Worm (Caenorhabditis elegans) whole organism, L3 larva: ENCODE results near the gene C02E7.8.

Source experiments
- aly-2 ChIP-seq: fragments of 150-350 bp; optimal IDR thresholded peaks from 2 replicates; lab custom pipeline; 2014; ENCODE audit warnings: missing biosample characterization, missing genetic modification characterization
- elt-3 ChIP-seq, 3 experiments: fragments of 150-350 bp in 1 of 3; sonication (generic microtip) in 2 of 3; optimal IDR thresholded peaks; 2 replicates in 2 of 3; 4 replicates in 1 of 3; lab custom pipeline; 2014 to 2017; ENCODE audit warnings: missing biosample characterization in 3 of 3, missing genetic modification characterization in 3 of 3
- lin-15B ChIP-seq: fragments of 150-350 bp; optimal IDR thresholded peaks from 2 replicates; lab custom pipeline; 2014; ENCODE audit warnings: missing biosample characterization, missing genetic modification characterization
- nhr-11 ChIP-seq: fragments of 150-350 bp; optimal IDR thresholded peaks from 2 replicates; lab custom pipeline; 2014; ENCODE audit warnings: missing biosample characterization, missing genetic modification characterization
- pqm-1 ChIP-seq: fragments of 150-350 bp; optimal IDR thresholded peaks from 2 replicates; lab custom pipeline; 2017; ENCODE audit warnings: missing biosample characterization, missing genetic modification characterization, inconsistent platforms
- unc-39 ChIP-seq: sonication (generic microtip); optimal IDR thresholded peaks from 4 replicates; lab custom pipeline; 2017; ENCODE audit warnings: missing biosample characterization, missing genetic modification characterization
- zag-1 ChIP-seq: fragments of 150-350 bp; optimal IDR thresholded peaks from 2 replicates; lab custom pipeline; 2014; ENCODE audit warnings: missing biosample characterization, missing genetic modification characterization

DNA sequence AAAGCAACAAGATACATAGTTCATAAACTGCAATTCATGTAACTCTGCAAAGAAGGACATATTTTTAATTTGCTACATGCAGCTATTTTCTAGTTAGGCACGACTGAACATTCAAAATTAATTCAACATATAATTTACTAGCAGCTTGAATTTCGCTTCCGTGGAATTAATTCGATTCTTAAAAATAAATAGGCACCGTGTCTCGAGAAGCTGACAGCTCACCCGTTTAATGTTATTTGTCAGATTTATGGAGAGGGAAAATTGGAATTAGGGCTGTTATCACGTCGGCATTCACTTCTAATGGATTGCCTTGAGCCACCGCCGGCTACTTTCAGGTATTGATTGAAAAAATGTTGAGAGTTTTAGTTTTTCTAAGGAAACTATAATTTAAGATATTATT lies 5.8 kb upstream of the C02E7.8 start, which contains the start of gene srh-21:
- TF ChIP-seq zag-1 (tag; lab: Kevin White, UChicago) (no peak), nhr-11 (tag; lab: Kevin White, UChicago) (no peak), lin-15B (tag; lab: Kevin White, UChicago) (no peak), elt-3 (tag; optimal IDR thresholded peaks at IDR 0.05; lab: Kevin White, UChicago) (no peak), unc-39 (no peak), pqm-1 (tag; lab: Kevin White, UChicago) (no peak), aly-2 (tag; lab: Kevin White, UChicago) (no peak)
